Fruit fly (Drosophila melanogaster) whole organism, adult: ENCODE measurements around the gene DCTN6-p27.
A peak's percentile ranks its signal among the peaks of the same experiment; 100 is the strongest.

Experiments used
- CG11617 ChIP-seq: fragments of 200-800 bp; sonication (Bioruptor generic); optimal IDR thresholded peaks from 2 replicates; lab custom pipeline; 2017; ENCODE audit warnings: mild to moderate bottlenecking, missing biosample characterization, missing genetic modification reagents, missing genetic modification characterization
- CG12768 ChIP-seq: fragments of 200-800 bp; sonication (Bioruptor generic); optimal IDR thresholded peaks from 2 replicates; lab custom pipeline; 2017; ENCODE audit warnings: missing biosample characterization, missing genetic modification characterization, mild to moderate bottlenecking, moderate library complexity, missing genetic modification reagents
- CG14711 ChIP-seq: fragments of 200-800 bp; sonication (Bioruptor generic); optimal IDR thresholded peaks from 2 replicates; lab custom pipeline; 2018; ENCODE audit warnings: missing biosample characterization, mild to moderate bottlenecking, missing genetic modification characterization, moderate library complexity
- CG1620 ChIP-seq: fragments of 200-800 bp; sonication (Bioruptor generic); optimal IDR thresholded peaks from 2 replicates; lab custom pipeline; 2016; ENCODE audit warnings: missing biosample characterization, missing genetic modification characterization
- CG33017 ChIP-seq: fragments of 200-800 bp; sonication (Bioruptor generic); optimal IDR thresholded peaks from 2 replicates; lab custom pipeline; 2018; ENCODE audit warnings: missing biosample characterization, mild to moderate bottlenecking, missing genetic modification characterization, moderate library complexity
- CG5204 ChIP-seq: fragments of 200-800 bp; sonication (Bioruptor generic); optimal IDR thresholded peaks from 2 replicates; lab custom pipeline; 2016; ENCODE audit warnings: missing biosample characterization, missing genetic modification characterization
- CG7045 ChIP-seq: fragments of 200-800 bp; sonication (Bioruptor generic); optimal IDR thresholded peaks from 2 replicates; lab custom pipeline; 2017; ENCODE audit warnings: missing biosample characterization, mild to moderate bottlenecking, missing genetic modification characterization
- CG7101 ChIP-seq: fragments of 200-800 bp; sonication (Bioruptor generic); optimal IDR thresholded peaks from 2 replicates; lab custom pipeline; 2018; ENCODE audit warnings: missing biosample characterization, mild to moderate bottlenecking, missing genetic modification characterization, moderate library complexity
- Clk ChIP-seq: fragments of 200-800 bp; sonication (Bioruptor generic); optimal IDR thresholded peaks from 2 replicates; lab custom pipeline; 2017; ENCODE audit warnings: missing biosample characterization, missing genetic modification characterization
- Crg-1 ChIP-seq: fragments of 200-800 bp; sonication (Bioruptor generic); optimal IDR thresholded peaks from 2 replicates; lab custom pipeline; 2016; ENCODE audit warnings: missing biosample characterization, missing genetic modification characterization
- Hr96 ChIP-seq: fragments of 200-800 bp; sonication (Bioruptor generic); optimal IDR thresholded peaks from 2 replicates; lab custom pipeline; 2016; ENCODE audit warnings: missing biosample characterization, missing genetic modification characterization
- Mnt ChIP-seq: fragments of 200-800 bp; sonication (Bioruptor generic); optimal IDR thresholded peaks from 2 replicates; lab custom pipeline; 2016; ENCODE audit warnings: missing biosample characterization, mild to moderate bottlenecking, missing genetic modification characterization
- bab1 ChIP-seq: fragments of 200-800 bp; sonication (Bioruptor generic); optimal IDR thresholded peaks from 3 replicates; lab custom pipeline; 2019; ENCODE audit warnings: missing biosample characterization, mild to moderate bottlenecking, missing genetic modification characterization, moderate library complexity
- cic ChIP-seq: fragments of 200-800 bp; sonication (Bioruptor generic); optimal IDR thresholded peaks from 2 replicates; lab custom pipeline; 2017; ENCODE audit warnings: missing biosample characterization, mild to moderate bottlenecking, missing genetic modification characterization, moderate library complexity
- cnc ChIP-seq, 2 experiments: fragments of >200 bp; optimal IDR thresholded peaks; 2 replicates each; lab custom pipeline; 2017
- kay ChIP-seq: fragments of 200-800 bp; sonication (Bioruptor generic); peaks from one replicate; lab custom pipeline; 2016; ENCODE audit warnings: missing biosample characterization, missing genetic modification characterization, borderline replicate concordance
- ovo ChIP-seq: fragments of 200-800 bp; sonication (Bioruptor generic); optimal IDR thresholded peaks from 2 replicates; lab custom pipeline; 2016; ENCODE audit warnings: missing biosample characterization, missing genetic modification characterization
- pad ChIP-seq: fragments of 200-800 bp; sonication (Bioruptor generic); optimal IDR thresholded peaks from 3 replicates; lab custom pipeline; 2017; ENCODE audit warnings: missing biosample characterization, missing genetic modification characterization, mild to moderate bottlenecking, moderate library complexity, missing genetic modification reagents
- tj ChIP-seq: fragments of 200-800 bp; sonication (Bioruptor generic); optimal IDR thresholded peaks from 3 replicates; lab custom pipeline; 2017; ENCODE audit warnings: missing biosample characterization, mild to moderate bottlenecking, missing genetic modification characterization, moderate library complexity
- toe ChIP-seq: fragments of 200-800 bp; sonication (Bioruptor generic); optimal IDR thresholded peaks from 2 replicates; lab custom pipeline; 2016; ENCODE audit warnings: missing biosample characterization, missing genetic modification characterization

The DCTN6-p27 gene

dm6 chr2L:19156737-19157287 lies 24.7 kb downstream of the DCTN6-p27 start:
- peak; percentile 37 for TF ChIP-seq bab1 (GFP tag; lab: Kevin White, UChicago)
- TF ChIP-seq tj (GFP tag; lab: Kevin White, UChicago): no peak

- TF ChIP-seq ovo (GFP tag; lab: Kevin White, UChicago) (peak; percentile 64), CG7045 (GFP tag; lab: Kevin White, UChicago) (no peak), CG1620 (GFP tag; lab: Kevin White, UChicago) (no peak), pad (GFP tag; lab: Kevin White, UChicago) (peak; percentile 70), kay (GFP tag; lab: Kevin White, UChicago) (no peak), CG14711 (tag; lab: Kevin White, UChicago) (peak; percentile 26), cic (GFP tag; lab: Kevin White, UChicago) (peak; percentile 59), Hr96 (peak; percentile 46), cnc (optimal IDR thresholded peaks at IDR 0.05; lab: Kevin White, UChicago) (no peak), toe (GFP tag; lab: Kevin White, UChicago) (no peak), CG12768 (GFP tag; lab: Kevin White, UChicago) (peak; percentile 59), bab1 (GFP tag; lab: Kevin White, UChicago) (peak; percentile 48), CG33017 (tag; lab: Kevin White, UChicago) (peak; percentile 32), CG11617 (GFP tag; lab: Kevin White, UChicago) (no peak), tj (GFP tag; lab: Kevin White, UChicago) (peak; percentile 39), Mnt (GFP tag; lab: Kevin White, UChicago) (peak; percentile 82), CG7101 (tag; lab: Kevin White, UChicago) (peak; percentile 42), Crg-1 (GFP tag; lab: Kevin White, UChicago) (no peak), CG5204 (GFP tag; lab: Kevin White, UChicago) (no peak)
These were observed 26.0 kb downstream of the DCTN6-p27 start for dm6 chr2L:19158005-19158666.

- TF ChIP-seq CG7101 (tag; lab: Kevin White, UChicago) (peak; percentile 16), CG12768 (GFP tag; lab: Kevin White, UChicago) (no peak), Mnt (GFP tag; lab: Kevin White, UChicago) (no peak), CG11617 (GFP tag; lab: Kevin White, UChicago) (peak; percentile 37), bab1 (GFP tag; lab: Kevin White, UChicago) (no peak), CG1620 (GFP tag; lab: Kevin White, UChicago) (peak; percentile 3), pad (GFP tag; lab: Kevin White, UChicago) (no peak), kay (GFP tag; lab: Kevin White, UChicago) (peak; percentile 23), Crg-1 (GFP tag; lab: Kevin White, UChicago) (no peak), CG33017 (tag; lab: Kevin White, UChicago) (peak; percentile 36), toe (GFP tag; lab: Kevin White, UChicago) (peak; percentile 22), Clk (GFP tag; lab: Kevin White, UChicago) (no peak), CG5204 (GFP tag; lab: Kevin White, UChicago) (peak; percentile 56), Hr96 (peak; percentile 24), CG14711 (tag; lab: Kevin White, UChicago) (peak; percentile 30), tj (GFP tag; lab: Kevin White, UChicago) (no peak), CG7045 (GFP tag; lab: Kevin White, UChicago) (peak; percentile 32), cic (GFP tag; lab: Kevin White, UChicago) (peak; percentile 17), cnc (optimal IDR thresholded peaks at IDR 0.05; lab: Kevin White, UChicago) (no peak), ovo (GFP tag; lab: Kevin White, UChicago) (no peak)
These were observed 26.8 kb downstream of the DCTN6-p27 start for dm6 chr2L:19158679-19159551.

dm6 chr2L:19159552-19160406 lies 27.7 kb downstream of the DCTN6-p27 start:
- TF ChIP-seq tj (GFP tag; lab: Kevin White, UChicago): peak; percentile 51
- TF ChIP-seq CG7045 (GFP tag; lab: Kevin White, UChicago): no peak
- peak; percentile 75 for TF ChIP-seq kay (GFP tag; lab: Kevin White, UChicago)
